Fruit fly (Drosophila melanogaster) Kc167 (cell line): Measurements from ENCODE around the gene CG42342.

ENCODE experiments used
- Myc ChIP-seq: fragments of >200 bp; optimal IDR thresholded peaks from 2 replicates; lab custom pipeline; 2017; ENCODE audit warnings: missing external identifiers
- Sin3A ChIP-seq: fragments of >200 bp; optimal IDR thresholded peaks from 2 replicates; lab custom pipeline; 2018; ENCODE audit warnings: missing external identifiers
- h ChIP-seq: fragments of >200 bp; optimal IDR thresholded peaks from 3 replicates; lab custom pipeline; 2018; ENCODE audit warnings: missing external identifiers
- psq ChIP-seq: fragments of >200 bp; optimal IDR thresholded peaks from 2 replicates; lab custom pipeline; 2017; ENCODE audit warnings: missing external identifiers

DNA sequence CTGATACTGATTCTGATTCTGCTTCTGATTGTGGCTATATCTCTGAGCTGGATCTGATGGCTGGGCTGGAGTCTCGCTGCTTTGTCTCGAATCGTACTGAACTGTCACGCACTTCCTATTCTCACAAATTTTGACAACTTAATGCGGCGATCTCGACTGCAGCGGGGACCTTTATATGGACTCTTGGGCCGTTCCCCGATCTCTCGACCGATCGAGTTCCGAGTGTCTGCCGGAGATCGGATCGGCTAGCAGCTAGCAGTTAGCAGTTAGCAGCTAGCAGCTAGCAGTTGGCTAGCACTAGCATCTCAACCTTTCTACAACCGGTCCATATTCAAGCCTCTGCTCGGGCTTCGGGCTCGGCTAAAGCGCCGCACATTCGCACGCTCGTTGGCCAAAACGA, 102.1 kb downstream of the CG42342 start, which contains the start of gene CG10345:
- no peak for TF ChIP-seq Myc (lab: Kevin White, UChicago)
- no peak for TF ChIP-seq psq
- no peak for TF ChIP-seq h (lab: Kevin White, UChicago)
- no peak for TF ChIP-seq Sin3A (lab: Kevin White, UChicago)
